Worm (Caenorhabditis elegans) whole organism, L3 larva: Measurements from ENCODE around the gene cutl-24.

ENCODE experiments used
- ZK546.5 ChIP-seq: sonication (generic microtip); optimal IDR thresholded peaks from 2 replicates; lab custom pipeline; 2017; ENCODE audit warnings: missing biosample characterization, missing genetic modification characterization
- ceh-9 ChIP-seq: sonication (generic microtip); optimal IDR thresholded peaks from 2 replicates; lab custom pipeline; 2018; ENCODE audit warnings: missing biosample characterization, missing genetic modification characterization
- mdl-1 ChIP-seq: fragments of 150-350 bp; optimal IDR thresholded peaks from 2 replicates; lab custom pipeline; 2014; ENCODE audit warnings: missing biosample characterization, missing genetic modification characterization
- nhr-23 ChIP-seq: fragments of 150-350 bp; optimal IDR thresholded peaks from 2 replicates; lab custom pipeline; 2014; ENCODE audit warnings: missing biosample characterization, missing genetic modification reagents, missing genetic modification characterization
- nhr-67 ChIP-seq: fragments of 150-350 bp; optimal IDR thresholded peaks from 2 replicates; lab custom pipeline; 2014; ENCODE audit warnings: missing biosample characterization, missing genetic modification characterization
- snpc-4 ChIP-seq: fragments of 150-350 bp; optimal IDR thresholded peaks from 2 replicates; lab custom pipeline; 2014; ENCODE audit warnings: missing biosample characterization, missing genetic modification characterization

DNA sequence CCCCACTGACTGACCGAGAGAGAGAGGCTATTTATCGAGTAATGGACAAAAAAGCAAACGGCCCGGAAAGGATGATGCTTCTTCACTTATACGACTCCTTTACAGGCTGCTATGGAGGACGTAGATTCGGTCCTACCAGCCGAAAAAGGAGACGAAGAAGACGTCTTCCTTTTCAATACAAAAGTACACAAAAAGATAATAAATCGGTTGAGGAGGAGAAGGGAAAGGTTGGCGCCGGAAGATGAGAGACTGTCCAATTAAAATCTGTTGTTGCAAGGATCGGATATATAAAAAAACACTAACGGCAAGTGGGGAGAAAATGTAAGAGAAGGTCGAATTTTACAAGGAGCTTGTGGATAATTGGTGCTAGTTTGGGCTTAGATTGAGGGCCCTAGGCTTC lies 16.1 kb upstream of the cutl-24 start:
- TF ChIP-seq nhr-23 (tag; lab: Kevin White, UChicago) = no peak
- no peak for TF ChIP-seq ceh-9
- no peak for TF ChIP-seq ZK546.5 (tag; lab: Kevin White, UChicago)
- TF ChIP-seq mdl-1 (tag; lab: Kevin White, UChicago) = no peak
- TF ChIP-seq snpc-4 (tag; lab: Kevin White, UChicago) = no peak
- no peak for TF ChIP-seq nhr-67 (tag; lab: Kevin White, UChicago)
